Fruit fly (Drosophila melanogaster) S2 (cell line): Measurements from ENCODE around the gene Wwox.

Experiments used
- CG8478 ChIP-seq: fragments of >200 bp; optimal IDR thresholded peaks from 2 replicates; lab custom pipeline; 2018
- CTCF ChIP-seq, 2 experiments: fragments of >200 bp; optimal IDR thresholded peaks; 2 replicates each; lab custom pipeline; 2018

- TF ChIP-seq CG8478 (lab: Kevin White, UChicago) (no peak), CTCF (optimal IDR thresholded peaks at IDR 0.05; lab: Kevin White, UChicago) (no peak)
Measured at dm6 chr2L:7968054-7968453, 36.0 kb downstream of the Wwox start.
